Fruit fly (Drosophila melanogaster) whole organism, pupa: ENCODE results near the gene pbl.

Experiments used
- CG10348 ChIP-seq: fragments of 200-800 bp; sonication (Bioruptor generic); IDR thresholded peaks from 2 replicates; pipeline ENCODE4 v1.3.6; 2022; ENCODE audit warnings: missing biosample characterization, missing genetic modification characterization
- CG12605 ChIP-seq: fragments of 200-800 bp; sonication (Bioruptor generic); IDR thresholded peaks from 2 replicates; pipeline ENCODE4 v1.3.6; 2022; ENCODE audit warnings: missing biosample characterization, missing genetic modification characterization
- CG13204 ChIP-seq: fragments of 200-800 bp; sonication (Bioruptor generic); optimal IDR thresholded peaks from 2 replicates; lab custom pipeline; 2018; ENCODE audit warnings: missing biosample characterization, mild to moderate bottlenecking, missing genetic modification characterization, moderate library complexity
- CG34367 ChIP-seq: fragments of 200-800 bp; sonication (Bioruptor generic); optimal IDR thresholded peaks from 2 replicates; lab custom pipeline; 2018; ENCODE audit warnings: missing biosample characterization, mild to moderate bottlenecking, missing genetic modification characterization
- CG4496 ChIP-seq: fragments of 200-800 bp; sonication (Bioruptor generic); IDR thresholded peaks from 3 replicates; pipeline ENCODE4 v1.3.6; 2022; ENCODE audit warnings: missing biosample characterization, missing genetic modification characterization
- CG8159 ChIP-seq: fragments of 200-800 bp; sonication (Bioruptor generic); optimal IDR thresholded peaks from 3 replicates; lab custom pipeline; 2018; ENCODE audit warnings: missing biosample characterization, mild to moderate bottlenecking, missing genetic modification characterization, moderate library complexity
- CG8301 ChIP-seq: fragments of 200-800 bp; sonication (Bioruptor generic); optimal IDR thresholded peaks from 2 replicates; lab custom pipeline; 2018; ENCODE audit warnings: missing biosample characterization, mild to moderate bottlenecking, missing genetic modification characterization
- CG9948 ChIP-seq: fragments of 200-800 bp; sonication (Bioruptor generic); optimal IDR thresholded peaks from 2 replicates; lab custom pipeline; 2018; ENCODE audit warnings: missing biosample characterization, mild to moderate bottlenecking, missing genetic modification characterization, moderate library complexity
- D1 ChIP-seq: fragments of 200-800 bp; sonication (Bioruptor generic); optimal IDR thresholded peaks from 2 replicates; lab custom pipeline; 2018; ENCODE audit warnings: missing biosample characterization, mild to moderate bottlenecking, missing genetic modification characterization, moderate library complexity
- EcR ChIP-seq: fragments of 200-800 bp; sonication (Bioruptor generic); optimal IDR thresholded peaks from 3 replicates; lab custom pipeline; 2019; ENCODE audit warnings: missing biosample characterization, missing genetic modification characterization, mild to moderate bottlenecking, moderate library complexity, missing genetic modification reagents
- Pif1B ChIP-seq: fragments of 200-800 bp; sonication (Bioruptor generic); optimal IDR thresholded peaks from 3 replicates; lab custom pipeline; 2016; ENCODE audit warnings: missing biosample characterization, missing genetic modification characterization
- rn ChIP-seq: fragments of 200-800 bp; sonication (Bioruptor generic); IDR thresholded peaks from 2 replicates; pipeline ENCODE4 v1.3.6; 2022; ENCODE audit warnings: missing biosample characterization, missing genetic modification characterization

- TF ChIP-seq CG12605 (GFP tag; lab: Robert Waterston, UW), result no peak
- TF ChIP-seq EcR (GFP tag; lab: Kevin White, UChicago), result no peak
- TF ChIP-seq CG10348, result no peak
- no peak for TF ChIP-seq CG34367 (tag; lab: Kevin White, UChicago)
- no peak for TF ChIP-seq CG9948 (tag; lab: Kevin White, UChicago)
- TF ChIP-seq CG8159 (tag; lab: Kevin White, UChicago), result no peak
- no peak for TF ChIP-seq CG13204 (GFP tag; lab: Kevin White, UChicago)
- TF ChIP-seq CG8301 (tag; lab: Kevin White, UChicago), result no peak
- TF ChIP-seq Pif1B (GFP tag; lab: Kevin White, UChicago), result no peak
- no peak for TF ChIP-seq CG4496 (GFP tag; lab: Robert Waterston, UW)
- TF ChIP-seq D1 (tag; lab: Kevin White, UChicago), result no peak
- TF ChIP-seq rn (GFP tag; lab: Robert Waterston, UW), result no peak
Observed at dm6 chr3L:7890567-7890966, 21.2 kb downstream of the pbl start.
